Worm (Caenorhabditis elegans) whole organism, L2 larva: Measurements from ENCODE around the gene oma-1.

Source experiments
- F13H6.1 ChIP-seq: sonication (generic microtip); optimal IDR thresholded peaks from 2 replicates; lab custom pipeline; 2016; ENCODE audit warnings: missing genetic modification characterization, missing compliant biosample characterization
- R02D3.7 ChIP-seq: fragments of 150-350 bp; optimal IDR thresholded peaks from 2 replicates; lab custom pipeline; 2014; ENCODE audit warnings: missing biosample characterization, missing genetic modification characterization
- Y55F3AM.14 ChIP-seq: fragments of 200-800 bp; sonication (Bioruptor generic); optimal IDR thresholded peaks from 2 replicates; lab custom pipeline; 2018; ENCODE audit warnings: mild to moderate bottlenecking, missing genetic modification characterization, missing compliant biosample characterization
- ZK546.5 ChIP-seq: sonication (generic microtip); optimal IDR thresholded peaks from 2 replicates; lab custom pipeline; 2017; ENCODE audit warnings: missing biosample characterization, missing genetic modification characterization
- alr-1 ChIP-seq: fragments of 150-350 bp; optimal IDR thresholded peaks from 2 replicates; lab custom pipeline; 2014; ENCODE audit warnings: missing biosample characterization, missing genetic modification characterization
- ceh-16 ChIP-seq: fragments of 150-350 bp; optimal IDR thresholded peaks from 2 replicates; lab custom pipeline; 2014; ENCODE audit warnings: missing biosample characterization, missing genetic modification characterization
- ceh-82 ChIP-seq: fragments of 150-350 bp; optimal IDR thresholded peaks from 2 replicates; lab custom pipeline; 2014; ENCODE audit warnings: missing biosample characterization, missing genetic modification characterization
- crh-2 ChIP-seq: sonication (generic microtip); optimal IDR thresholded peaks from 2 replicates; lab custom pipeline; 2017; ENCODE audit warnings: missing biosample characterization, missing genetic modification characterization
- dmd-4 ChIP-seq: sonication (generic microtip); optimal IDR thresholded peaks from 2 replicates; lab custom pipeline; 2017; ENCODE audit warnings: missing biosample characterization, missing genetic modification characterization
- egl-27 ChIP-seq: sonication (generic microtip); optimal IDR thresholded peaks from 3 replicates; lab custom pipeline; 2017; ENCODE audit warnings: missing biosample characterization, missing genetic modification reagents, missing genetic modification characterization
- fos-1 ChIP-seq: fragments of 150-350 bp; optimal IDR thresholded peaks from 2 replicates; lab custom pipeline; 2014; ENCODE audit warnings: missing biosample characterization, missing genetic modification characterization
- gmeb-1 ChIP-seq: fragments of 150-350 bp; optimal IDR thresholded peaks from 2 replicates; lab custom pipeline; 2014; ENCODE audit warnings: missing biosample characterization, missing genetic modification characterization
- lin-13 ChIP-seq: fragments of 150-350 bp; optimal IDR thresholded peaks from 2 replicates; lab custom pipeline; 2014; ENCODE audit warnings: missing biosample characterization, missing genetic modification reagents, missing genetic modification characterization
- lin-39 ChIP-seq: fragments of 150-350 bp; optimal IDR thresholded peaks from 2 replicates; lab custom pipeline; 2014; ENCODE audit warnings: missing biosample characterization, missing genetic modification reagents, missing genetic modification characterization
- lsy-2 ChIP-seq, 2 experiments: fragments of 150-350 bp in 1 of 2; sonication (generic microtip) in 1 of 2; optimal IDR thresholded peaks; 2 replicates each; lab custom pipeline; 2014 to 2017; ENCODE audit warnings: missing biosample characterization in 2 of 2, missing genetic modification characterization in 2 of 2
- mab-5 ChIP-seq: fragments of 150-350 bp; optimal IDR thresholded peaks from 2 replicates; lab custom pipeline; 2014; ENCODE audit warnings: missing biosample characterization, missing genetic modification characterization
- mbf-1 ChIP-seq: sonication (generic microtip); optimal IDR thresholded peaks from 2 replicates; lab custom pipeline; 2017; ENCODE audit warnings: missing biosample characterization, missing genetic modification characterization
- mdl-1 ChIP-seq, 2 experiments: fragments of 150-350 bp in 1 of 2; sonication (generic microtip) in 1 of 2; optimal IDR thresholded peaks; 2 replicates each; lab custom pipeline; 2017; ENCODE audit warnings: missing biosample characterization in 2 of 2, missing genetic modification characterization in 2 of 2
- nhr-10 ChIP-seq: sonication (generic microtip); optimal IDR thresholded peaks from 2 replicates; lab custom pipeline; 2017; ENCODE audit warnings: missing biosample characterization, missing genetic modification characterization
- nhr-12 ChIP-seq: fragments of 150-350 bp; optimal IDR thresholded peaks from 2 replicates; lab custom pipeline; 2014; ENCODE audit warnings: missing biosample characterization, missing genetic modification characterization
- nhr-21 ChIP-seq: fragments of 150-350 bp; optimal IDR thresholded peaks from 2 replicates; lab custom pipeline; 2014; ENCODE audit warnings: missing biosample characterization, missing genetic modification characterization
- nhr-6 ChIP-seq: fragments of 150-350 bp; optimal IDR thresholded peaks from 2 replicates; lab custom pipeline; 2014; ENCODE audit warnings: missing biosample characterization, missing genetic modification characterization
- peb-1 ChIP-seq: fragments of 150-350 bp; optimal IDR thresholded peaks from 2 replicates; lab custom pipeline; 2014; ENCODE audit warnings: missing biosample characterization, missing genetic modification characterization
- sem-4 ChIP-seq: fragments of 150-350 bp; optimal IDR thresholded peaks from 2 replicates; lab custom pipeline; 2014; ENCODE audit warnings: missing biosample characterization, missing genetic modification reagents, missing genetic modification characterization
- skn-1 ChIP-seq: sonication (generic microtip); optimal IDR thresholded peaks from 2 replicates; lab custom pipeline; 2017; ENCODE audit warnings: missing biosample characterization, missing genetic modification characterization
- sma-3 ChIP-seq: sonication (generic microtip); optimal IDR thresholded peaks from 2 replicates; lab custom pipeline; 2016; ENCODE audit warnings: missing genetic modification reagents, missing genetic modification characterization, missing compliant biosample characterization
- sma-9 ChIP-seq, 2 experiments: fragments of 150-350 bp in 1 of 2; sonication (generic microtip) in 1 of 2; optimal IDR thresholded peaks; 2 replicates each; lab custom pipeline; 2014 to 2016; ENCODE audit warnings: missing genetic modification characterization in 2 of 2, mild to moderate bottlenecking in 1 of 2, missing biosample characterization in 1 of 2, missing compliant biosample characterization in 1 of 2, missing genetic modification reagents in 1 of 2, moderate library complexity in 1 of 2
- snpc-4 ChIP-seq: fragments of 150-350 bp; optimal IDR thresholded peaks from 2 replicates; lab custom pipeline; 2014; ENCODE audit warnings: missing biosample characterization, missing genetic modification characterization
- unc-55 ChIP-seq: fragments of 150-350 bp; sonication (generic microtip); optimal IDR thresholded peaks from 3 replicates; lab custom pipeline; 2014; ENCODE audit warnings: missing biosample characterization, missing genetic modification reagents, missing genetic modification characterization
- unc-62 ChIP-seq: fragments of 150-350 bp; optimal IDR thresholded peaks from 2 replicates; lab custom pipeline; 2014; ENCODE audit warnings: missing biosample characterization, missing genetic modification reagents, missing genetic modification characterization
- ztf-1 ChIP-seq: fragments of 200-800 bp; sonication (Bioruptor generic); conservative IDR thresholded peaks from 2 replicates; pipeline ENCODE4 v1.3.6; 2022; ENCODE audit warnings: missing genetic modification characterization, missing compliant biosample characterization
- ztf-4 ChIP-seq: fragments of 150-350 bp; optimal IDR thresholded peaks from 2 replicates; lab custom pipeline; 2014; ENCODE audit warnings: missing biosample characterization, missing genetic modification characterization

oma-1 gene

ce11 chrIV:8867562-8867961 is 21.2 kb upstream of the oma-1 start:
- TF ChIP-seq lsy-2 (tag; optimal IDR thresholded peaks at IDR 0.05; lab: Kevin White, UChicago): peak in 1 of 2 experiments; percentile 10
- peak; percentile 44 for TF ChIP-seq sma-9 (GFP tag; optimal IDR thresholded peaks at IDR 0.05; lab: Kevin White, UChicago)
- TF ChIP-seq sma-9 (tag; optimal IDR thresholded peaks at IDR 0.05; lab: Kevin White, UChicago): no peak
- TF ChIP-seq fos-1 (tag; lab: Kevin White, UChicago): peak; percentile 23
- no peak for TF ChIP-seq ztf-1
- TF ChIP-seq crh-2: peak; percentile 6

ce11 chrIV:8869624-8870023 is 19.2 kb upstream of the oma-1 start, which contains the start of gene npp-23:
npp-23 (minus strand) TSS chrIV:8869679.
- TF ChIP-seq skn-1 (no peak), gmeb-1 (tag; lab: Kevin White, UChicago) (peak; percentile 94), F13H6.1 (tag; lab: Kevin White, UChicago) (no peak), snpc-4 (tag; lab: Kevin White, UChicago) (peak; percentile 12), unc-62 (GFP tag; lab: Kevin White, UChicago) (no peak), sma-3 (GFP tag; lab: Kevin White, UChicago) (peak; percentile 20), alr-1 (tag; lab: Kevin White, UChicago) (no peak)

ce11 chrIV:8872958-8873357 is 15.8 kb upstream of the oma-1 start, which contains the start of gene C09G9.3:
C09G9.3 (minus strand) TSS chrIV:8873058.
- no peak for TF ChIP-seq mdl-1 (tag; optimal IDR thresholded peaks at IDR 0.05; lab: Kevin White, UChicago)
- TF ChIP-seq ceh-82 (tag; lab: Kevin White, UChicago): no peak
- TF ChIP-seq nhr-21 (tag; lab: Kevin White, UChicago): no peak
- no peak for TF ChIP-seq ztf-1
- no peak for TF ChIP-seq sma-9 (GFP tag; optimal IDR thresholded peaks at IDR 0.05; lab: Kevin White, UChicago)
- no peak for TF ChIP-seq sma-9 (tag; optimal IDR thresholded peaks at IDR 0.05; lab: Kevin White, UChicago)
- TF ChIP-seq ztf-4 (tag; lab: Kevin White, UChicago): no peak
- TF ChIP-seq R02D3.7: no peak
- TF ChIP-seq alr-1 (tag; lab: Kevin White, UChicago): no peak
- no peak for TF ChIP-seq snpc-4 (tag; lab: Kevin White, UChicago)
- TF ChIP-seq lin-13: no peak

ce11 chrIV:8873847-8874246 is 14.9 kb upstream of the oma-1 start, which contains the start of gene hdl-2:
hdl-2 (plus strand) TSS chrIV:8874147.
- TF ChIP-seq lin-13: no peak

- no peak for TF ChIP-seq unc-55 (GFP tag; lab: Kevin White, UChicago)
- no peak for TF ChIP-seq mbf-1 (tag; lab: Kevin White, UChicago)
- TF ChIP-seq F13H6.1 (tag; lab: Kevin White, UChicago): no peak
- no peak for TF ChIP-seq skn-1
- TF ChIP-seq nhr-10 (tag; lab: Kevin White, UChicago): no peak
- no peak for TF ChIP-seq mdl-1 (tag; optimal IDR thresholded peaks at IDR 0.05; lab: Kevin White, UChicago)
- TF ChIP-seq egl-27 (tag; lab: Kevin White, UChicago): no peak
- no peak for TF ChIP-seq mab-5 (tag; lab: Kevin White, UChicago)
- no peak for TF ChIP-seq dmd-4 (tag; lab: Kevin White, UChicago)
- TF ChIP-seq sem-4: no peak
- TF ChIP-seq ceh-82 (tag; lab: Kevin White, UChicago): no peak
Observed at ce11 chrIV:8879810-8880209, 9.0 kb upstream of the oma-1 start, which contains the start of gene npax-4. npax-4 (minus strand) TSS chrIV:8879910.

- TF ChIP-seq gmeb-1 (tag; lab: Kevin White, UChicago): no peak
- no peak for TF ChIP-seq lin-39 (tag; lab: Kevin White, UChicago)
- no peak for TF ChIP-seq skn-1
- TF ChIP-seq ZK546.5 (tag; lab: Kevin White, UChicago): no peak
- no peak for TF ChIP-seq sma-3 (GFP tag; lab: Kevin White, UChicago)
- TF ChIP-seq nhr-12: no peak
- no peak for TF ChIP-seq peb-1 (tag; lab: Kevin White, UChicago)
- TF ChIP-seq crh-2: no peak
- no peak for TF ChIP-seq mab-5 (tag; lab: Kevin White, UChicago)
- TF ChIP-seq ceh-16 (tag; lab: Kevin White, UChicago): no peak
- TF ChIP-seq Y55F3AM.14 (GFP tag; lab: Kevin White, UChicago): no peak
- no peak for TF ChIP-seq nhr-6 (tag; lab: Kevin White, UChicago)
Observed at ce11 chrIV:8881181-8881580, 7.6 kb upstream of the oma-1 start, which contains the start of gene C09G9.8. C09G9.8 (plus strand) TSS chrIV:8881481.
